Worm (Caenorhabditis elegans) whole organism, young adult: ENCODE data around the gene Y73B6BL.47.

Source experiments
- B0019.2 ChIP-seq: fragments of 200-800 bp; sonication (Bioruptor generic); conservative IDR thresholded peaks from 2 replicates; pipeline ENCODE4 v1.3.6; 2022; ENCODE audit warnings: missing genetic modification reagents, missing genetic modification characterization, missing compliant biosample characterization
- F55B11.4 ChIP-seq: sonication (generic microtip); optimal IDR thresholded peaks from 2 replicates; lab custom pipeline; 2016; ENCODE audit warnings: missing compliant biosample characterization, missing genetic modification characterization, borderline replicate concordance; ENCODE audit not compliant: insufficient read depth
- K12H6.12 ChIP-seq: fragments of 200-800 bp; sonication (Bioruptor generic); optimal IDR thresholded peaks from 2 replicates; lab custom pipeline; 2018; ENCODE audit warnings: mild to moderate bottlenecking, missing genetic modification characterization, missing compliant biosample characterization
- T07F8.4 ChIP-seq: sonication (generic microtip); optimal IDR thresholded peaks from 2 replicates; lab custom pipeline; 2016; ENCODE audit warnings: mild to moderate bottlenecking, missing genetic modification characterization, moderate library complexity, missing compliant biosample characterization
- Y79H2A.3 ChIP-seq: fragments of 200-800 bp; sonication (Bioruptor generic); conservative IDR thresholded peaks from 2 replicates; pipeline ENCODE4 v1.3.6; 2022; ENCODE audit warnings: missing genetic modification reagents, missing genetic modification characterization, missing compliant biosample characterization
- ama-1 ChIP-seq, 3 experiments: fragments of 150-350 bp in 1 of 3; sonication (generic microtip) in 2 of 3; optimal IDR thresholded peaks; 2 replicates each; lab custom pipeline; 2014 to 2018; ENCODE audit warnings: missing biosample characterization in 2 of 3, missing genetic modification characterization in 2 of 3, missing genetic modification reagents in 2 of 3
- aptf-2 ChIP-seq: fragments of 200-800 bp; sonication (Bioruptor generic); conservative IDR thresholded peaks from 2 replicates; pipeline ENCODE4 v1.3.6; 2022; ENCODE audit warnings: missing genetic modification reagents, missing genetic modification characterization, missing compliant biosample characterization
- aptf-3 ChIP-seq: fragments of 200-800 bp; sonication (Bioruptor generic); IDR thresholded peaks from 2 replicates; pipeline ENCODE4 v1.3.6; 2022; ENCODE audit warnings: missing genetic modification characterization, missing compliant biosample characterization
- atf-7 ChIP-seq: sonication (generic microtip); optimal IDR thresholded peaks from 2 replicates; lab custom pipeline; 2017; ENCODE audit warnings: mild to moderate bottlenecking, missing genetic modification characterization, missing compliant biosample characterization
- bed-1 ChIP-seq: fragments of 200-800 bp; sonication (Bioruptor generic); IDR thresholded peaks from 2 replicates; pipeline ENCODE4 v1.3.6; 2022; ENCODE audit warnings: missing genetic modification reagents, missing genetic modification characterization, missing compliant biosample characterization
- bed-2 ChIP-seq: fragments of 200-800 bp; sonication (Bioruptor generic); IDR thresholded peaks from 2 replicates; pipeline ENCODE4 v1.3.6; 2022; ENCODE audit warnings: missing genetic modification reagents, missing genetic modification characterization, missing compliant biosample characterization
- ccch-3 ChIP-seq: fragments of 200-800 bp; sonication (Bioruptor generic); optimal IDR thresholded peaks from 2 replicates; lab custom pipeline; 2018; ENCODE audit warnings: mild to moderate bottlenecking, missing genetic modification characterization, missing compliant biosample characterization
- ceh-27 ChIP-seq: fragments of 200-800 bp; sonication (Bioruptor generic); optimal IDR thresholded peaks from 2 replicates; lab custom pipeline; 2018; ENCODE audit warnings: mild to moderate bottlenecking, missing genetic modification characterization, moderate library complexity, missing compliant biosample characterization
- ceh-40 ChIP-seq: fragments of 200-800 bp; sonication (Bioruptor generic); IDR thresholded peaks from 2 replicates; pipeline ENCODE4 v1.3.6; 2022; ENCODE audit warnings: missing genetic modification characterization, missing compliant biosample characterization
- ceh-58 ChIP-seq: fragments of 200-800 bp; sonication (Bioruptor generic); IDR thresholded peaks from 2 replicates; pipeline ENCODE4 v1.3.6; 2022; ENCODE audit warnings: missing genetic modification characterization, missing compliant biosample characterization
- ceh-91 ChIP-seq: fragments of 200-800 bp; sonication (Bioruptor generic); IDR thresholded peaks from 2 replicates; pipeline ENCODE4 v1.3.6; 2022; ENCODE audit warnings: missing genetic modification reagents, missing genetic modification characterization, missing compliant biosample characterization
- efl-1 ChIP-seq: fragments of 150-350 bp; optimal IDR thresholded peaks from 2 replicates; lab custom pipeline; 2014; ENCODE audit warnings: missing biosample characterization, missing genetic modification reagents, missing genetic modification characterization
- fkh-3 ChIP-seq: sonication (generic microtip); optimal IDR thresholded peaks from 2 replicates; lab custom pipeline; 2016; ENCODE audit warnings: mild to moderate bottlenecking, missing genetic modification characterization, missing compliant biosample characterization
- him-1 ChIP-seq: sonication (generic microtip); optimal IDR thresholded peaks from 2 replicates; lab custom pipeline; 2016; ENCODE audit warnings: missing genotype, missing genetic modification reagents, missing genetic modification characterization, missing compliant biosample characterization
- hmg-1.2 ChIP-seq: fragments of 200-800 bp; sonication (Bioruptor generic); IDR thresholded peaks from 2 replicates; pipeline ENCODE4 v1.3.6; 2022; ENCODE audit warnings: missing genetic modification reagents, missing genetic modification characterization, missing compliant biosample characterization
- lin-40 ChIP-seq: sonication (generic microtip); optimal IDR thresholded peaks from 2 replicates; lab custom pipeline; 2016; ENCODE audit warnings: missing genetic modification characterization, mild to moderate bottlenecking, missing compliant biosample characterization, missing genotype, missing genetic modification reagents
- mes-4 ChIP-seq: sonication (generic microtip); optimal IDR thresholded peaks from 2 replicates; lab custom pipeline; 2016; ENCODE audit warnings: missing genotype, missing genetic modification characterization, missing compliant biosample characterization
- mxl-1 ChIP-seq: sonication (generic microtip); optimal IDR thresholded peaks from 2 replicates; lab custom pipeline; 2016; ENCODE audit warnings: missing genetic modification characterization, missing compliant biosample characterization
- nhr-179 ChIP-seq: sonication (generic microtip); optimal IDR thresholded peaks from 2 replicates; lab custom pipeline; 2016; ENCODE audit warnings: mild to moderate bottlenecking, missing genetic modification characterization, missing compliant biosample characterization
- pha-4 ChIP-seq: fragments of 150-350 bp; sonication (generic microtip); optimal IDR thresholded peaks from 2 replicates; lab custom pipeline; 2014; ENCODE audit warnings: missing biosample characterization, missing genetic modification reagents, missing genetic modification characterization
- rec-8 ChIP-seq, 2 experiments: sonication (generic microtip); optimal IDR thresholded peaks; 2 replicates each; lab custom pipeline; 2016; ENCODE audit warnings: mild to moderate bottlenecking in 2 of 2, missing genetic modification characterization in 2 of 2, missing genetic modification reagents in 2 of 2, missing genotype in 2 of 2, missing biosample characterization in 1 of 2, missing compliant biosample characterization in 1 of 2, moderate library complexity in 1 of 2
- repo-1 ChIP-seq: sonication (generic microtip); optimal IDR thresholded peaks from 2 replicates; lab custom pipeline; 2017; ENCODE audit warnings: mild to moderate bottlenecking, missing genetic modification characterization, missing compliant biosample characterization
- rpc-1 ChIP-seq, 2 experiments: fragments of 150-350 bp in 1 of 2; sonication (generic microtip) in 1 of 2; optimal IDR thresholded peaks; 2 replicates each; lab custom pipeline; 2014 to 2018; ENCODE audit warnings: missing biosample characterization in 1 of 2, missing genetic modification characterization in 1 of 2, missing genetic modification reagents in 1 of 2, missing genotype in 1 of 2
- sea-2 ChIP-seq: fragments of 200-800 bp; sonication (Bioruptor generic); IDR thresholded peaks from 2 replicates; pipeline ENCODE4 v1.3.6; 2022; ENCODE audit warnings: missing genetic modification characterization, missing compliant biosample characterization
- snpc-3.4 ChIP-seq: sonication (generic microtip); optimal IDR thresholded peaks from 2 replicates; lab custom pipeline; 2017; ENCODE audit warnings: missing genetic modification characterization, mild to moderate bottlenecking, missing compliant biosample characterization, antibody characterized with exemption, moderate library complexity, missing genotype, missing genetic modification reagents
- sptf-2 ChIP-seq: fragments of 200-800 bp; sonication (Bioruptor generic); optimal IDR thresholded peaks from 2 replicates; lab custom pipeline; 2018; ENCODE audit warnings: mild to moderate bottlenecking, missing genetic modification characterization, missing compliant biosample characterization
- tbx-9 ChIP-seq: sonication (generic microtip); optimal IDR thresholded peaks from 2 replicates; lab custom pipeline; 2016; ENCODE audit warnings: borderline replicate concordance, missing genetic modification characterization, inconsistent platforms, missing compliant biosample characterization
- ztf-18 ChIP-seq: sonication (generic microtip); optimal IDR thresholded peaks from 2 replicates; lab custom pipeline; 2016; ENCODE audit warnings: missing genotype, mild to moderate bottlenecking, missing genetic modification characterization, missing compliant biosample characterization
- ztf-3 ChIP-seq: fragments of 200-800 bp; sonication (Bioruptor generic); optimal IDR thresholded peaks from 2 replicates; lab custom pipeline; 2018; ENCODE audit warnings: mild to moderate bottlenecking, missing genetic modification characterization, missing compliant biosample characterization
- ztf-6 ChIP-seq: fragments of 200-800 bp; sonication (Bioruptor generic); IDR thresholded peaks from 2 replicates; pipeline ENCODE4 v1.3.6; 2022; ENCODE audit warnings: missing genetic modification reagents, missing genetic modification characterization, missing compliant biosample characterization

Gene Y73B6BL.47

ce11 chrIV:6388550-6388949, 26.8 kb downstream of the Y73B6BL.47 start:
- TF ChIP-seq ztf-6 (GFP tag; lab: Robert Waterston, UW) (no peak), ztf-18 (no peak), ceh-58 (GFP tag; lab: Robert Waterston, UW) (no peak), sea-2 (GFP tag; lab: Robert Waterston, UW) (no peak), rec-8 (tag; optimal IDR thresholded peaks at IDR 0.05; lab: Kevin White, UChicago) (no peak), F55B11.4 (tag; lab: Kevin White, UChicago) (no peak), nhr-179 (no peak), ceh-27 (GFP tag; lab: Kevin White, UChicago) (no peak), ceh-40 (no peak), hmg-1.2 (GFP tag; lab: Robert Waterston, UW) (no peak), aptf-2 (GFP tag; lab: Robert Waterston, UW) (no peak), ccch-3 (no peak), aptf-3 (GFP tag; lab: Robert Waterston, UW) (no peak), ama-1 (optimal IDR thresholded peaks at IDR 0.05; lab: Kevin White, UChicago) (no peak), ama-1 (GFP tag; optimal IDR thresholded peaks at IDR 0.05; lab: Kevin White, UChicago) (no peak), tbx-9 (no peak), sptf-2 (no peak), mxl-1 (tag; lab: Kevin White, UChicago) (no peak), bed-1 (GFP tag; lab: Robert Waterston, UW) (no peak), ceh-91 (GFP tag; lab: Robert Waterston, UW) (no peak)
- TF ChIP-seq, all 124 proteins: peak for 0

DNA sequence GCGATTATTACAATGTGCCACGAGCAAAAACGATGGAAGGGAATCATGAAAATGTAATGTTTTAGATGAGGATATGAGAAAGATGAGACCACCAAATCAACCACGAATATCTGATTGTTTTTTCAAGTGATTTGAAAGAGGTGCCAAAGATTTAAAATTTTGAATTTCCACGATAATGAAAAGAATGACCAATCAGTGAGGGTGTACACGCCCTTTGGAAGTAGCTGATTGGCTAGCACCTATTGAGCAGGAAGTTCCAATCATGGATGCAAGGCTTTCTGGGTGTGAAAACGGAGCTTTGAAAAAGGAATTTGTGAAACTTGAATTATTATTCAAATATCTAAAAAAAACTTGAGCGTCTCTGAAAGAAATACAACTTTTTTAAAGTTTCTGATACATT, 29.8 kb downstream of the Y73B6BL.47 start:
- no peak for TF ChIP-seq pha-4 (tag; lab: Kevin White, UChicago)
- TF ChIP-seq ztf-18, result no peak
- no peak for TF ChIP-seq snpc-3.4 (tag; lab: Kevin White, UChicago)
- no peak for TF ChIP-seq him-1
- TF ChIP-seq T07F8.4 (tag; lab: Kevin White, UChicago), result no peak
- no peak for TF ChIP-seq atf-7 (tag; lab: Kevin White, UChicago)
- no peak for TF ChIP-seq fkh-3 (tag; lab: Kevin White, UChicago)
- TF ChIP-seq bed-2, result no peak
- TF ChIP-seq Y79H2A.3 (GFP tag; lab: Robert Waterston, UW), result no peak
- no peak for TF ChIP-seq efl-1
- no peak for TF ChIP-seq ztf-3 (GFP tag; lab: Kevin White, UChicago)
- TF ChIP-seq B0019.2 (GFP tag; lab: Robert Waterston, UW), result no peak

DNA sequence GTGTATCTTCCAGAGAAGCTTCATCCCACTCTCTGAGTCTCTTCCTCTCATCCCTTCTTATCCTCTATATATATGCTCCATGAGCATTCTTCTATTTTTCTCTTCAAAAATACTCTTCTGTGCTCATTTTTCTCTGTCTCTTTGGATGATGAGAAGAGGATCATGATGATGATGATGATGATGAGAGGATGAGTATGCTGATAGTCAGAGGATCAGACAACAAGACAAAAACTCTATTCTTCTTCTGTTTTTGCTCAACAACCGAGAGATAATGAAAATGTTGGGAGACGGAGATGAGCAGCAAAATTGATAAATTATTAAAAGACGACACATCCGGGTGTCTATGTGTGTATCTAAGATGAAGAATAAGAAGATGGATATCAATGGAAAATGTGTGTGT, 31.6 kb downstream of the Y73B6BL.47 start:
- TF ChIP-seq F55B11.4 (tag; lab: Kevin White, UChicago) (no peak), K12H6.12 (tag; lab: Kevin White, UChicago) (peak; percentile 30), mes-4 (tag; lab: Kevin White, UChicago) (no peak), repo-1 (tag; lab: Kevin White, UChicago) (no peak), B0019.2 (GFP tag; lab: Robert Waterston, UW) (no peak)

DNA sequence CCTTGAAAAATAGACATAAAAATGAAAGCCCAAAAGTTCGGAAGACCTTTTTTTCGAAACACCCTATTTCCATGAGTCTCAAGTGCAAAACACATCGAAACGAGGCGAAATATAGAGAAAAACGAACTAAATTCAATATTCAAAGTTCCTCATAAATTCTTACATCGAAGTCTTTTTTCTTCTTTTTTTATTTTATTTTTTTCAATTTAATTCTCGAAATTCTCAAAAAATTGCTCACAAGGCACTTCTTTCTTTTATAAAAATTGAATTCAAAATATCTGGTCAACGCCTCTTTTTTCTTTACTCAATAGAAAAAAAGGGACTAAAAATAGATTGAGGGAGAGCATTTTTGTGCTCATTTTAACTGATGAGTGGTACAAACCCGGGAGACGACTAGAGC, 33.4 kb downstream of the Y73B6BL.47 start:
- no peak for TF ChIP-seq lin-40 (tag; lab: Kevin White, UChicago)
- TF ChIP-seq rpc-1 (optimal IDR thresholded peaks at IDR 0.05; lab: Kevin White, UChicago), result no peak
- no peak for TF ChIP-seq rpc-1 (tag; optimal IDR thresholded peaks at IDR 0.05; lab: Kevin White, UChicago)
